Worm (Caenorhabditis elegans) whole organism, young adult: Measurements from ENCODE around the gene cdk-11.2.

Source experiments
- Y56A3A.18 ChIP-seq: fragments of 200-800 bp; sonication (Bioruptor generic); IDR thresholded peaks from 2 replicates; pipeline ENCODE4 v1.3.6; 2022; ENCODE audit warnings: missing genetic modification reagents, missing genetic modification characterization, missing compliant biosample characterization
- ama-1 ChIP-seq, 3 experiments: fragments of 150-350 bp in 1 of 3; sonication (generic microtip) in 2 of 3; optimal IDR thresholded peaks; 2 replicates each; lab custom pipeline; 2014 to 2018; ENCODE audit warnings: missing biosample characterization in 2 of 3, missing genetic modification characterization in 2 of 3, missing genetic modification reagents in 2 of 3
- bed-2 ChIP-seq: fragments of 200-800 bp; sonication (Bioruptor generic); IDR thresholded peaks from 2 replicates; pipeline ENCODE4 v1.3.6; 2022; ENCODE audit warnings: missing genetic modification reagents, missing genetic modification characterization, missing compliant biosample characterization
- ceh-40 ChIP-seq: fragments of 200-800 bp; sonication (Bioruptor generic); IDR thresholded peaks from 2 replicates; pipeline ENCODE4 v1.3.6; 2022; ENCODE audit warnings: missing genetic modification characterization, missing compliant biosample characterization
- ceh-58 ChIP-seq: fragments of 200-800 bp; sonication (Bioruptor generic); IDR thresholded peaks from 2 replicates; pipeline ENCODE4 v1.3.6; 2022; ENCODE audit warnings: missing genetic modification characterization, missing compliant biosample characterization
- ceh-91 ChIP-seq: fragments of 200-800 bp; sonication (Bioruptor generic); IDR thresholded peaks from 2 replicates; pipeline ENCODE4 v1.3.6; 2022; ENCODE audit warnings: missing genetic modification reagents, missing genetic modification characterization, missing compliant biosample characterization
- dpl-1 ChIP-seq: fragments of 150-350 bp; optimal IDR thresholded peaks from 2 replicates; lab custom pipeline; 2014; ENCODE audit warnings: missing biosample characterization, missing genetic modification reagents, missing genetic modification characterization
- lag-1 ChIP-seq: fragments of 200-800 bp; sonication (Bioruptor generic); IDR thresholded peaks from 2 replicates; pipeline ENCODE4 v1.3.6; 2022; ENCODE audit warnings: missing genetic modification reagents, missing genetic modification characterization, missing compliant biosample characterization
- let-607 ChIP-seq, 2 experiments: fragments of 200-800 bp in 1 of 2; sonication (Bioruptor generic) in 1 of 2; sonication (generic microtip) in 1 of 2; optimal IDR thresholded peaks; 2 replicates each; lab custom pipeline; 2016 to 2018; ENCODE audit warnings: mild to moderate bottlenecking in 2 of 2, missing compliant biosample characterization in 2 of 2, missing genetic modification characterization in 2 of 2, moderate library complexity in 2 of 2, missing genotype in 1 of 2
- lin-35 ChIP-seq, 3 experiments: fragments of 150-350 bp in 2 of 3; sonication (generic microtip) in 1 of 3; optimal IDR thresholded peaks; 2 replicates each; lab custom pipeline; 2014 to 2018; ENCODE audit warnings: missing biosample characterization in 3 of 3, missing genetic modification characterization in 3 of 3, missing genetic modification reagents in 3 of 3
- unc-62 ChIP-seq: fragments of 150-350 bp; optimal IDR thresholded peaks from 2 replicates; lab custom pipeline; 2014; ENCODE audit warnings: missing biosample characterization, missing genetic modification reagents, missing genetic modification characterization
- zfh-2 ChIP-seq: fragments of 200-800 bp; sonication (Bioruptor generic); conservative IDR thresholded peaks from 2 replicates; pipeline ENCODE4 v1.3.6; 2022; ENCODE audit warnings: missing genetic modification reagents, missing genetic modification characterization, missing compliant biosample characterization
- ztf-25 ChIP-seq: fragments of 200-800 bp; sonication (Bioruptor generic); IDR thresholded peaks from 2 replicates; pipeline ENCODE4 v1.3.6; 2022; ENCODE audit warnings: missing genetic modification reagents, missing genetic modification characterization, missing compliant biosample characterization

- no peak for TF ChIP-seq lag-1 (GFP tag; lab: Robert Waterston, UW)
- TF ChIP-seq ceh-40 (GFP tag; lab: Robert Waterston, UW): no peak
- TF ChIP-seq ztf-25 (GFP tag; lab: Robert Waterston, UW): no peak
- no peak for TF ChIP-seq Y56A3A.18 (GFP tag; lab: Robert Waterston, UW)
- TF ChIP-seq zfh-2 (GFP tag; lab: Robert Waterston, UW): no peak
- no peak for TF ChIP-seq dpl-1 (GFP tag; lab: Kevin White, UChicago)
- no peak for TF ChIP-seq ceh-91 (GFP tag; lab: Robert Waterston, UW)
- no peak for TF ChIP-seq ceh-58 (GFP tag; lab: Robert Waterston, UW)
- TF ChIP-seq let-607 (tag; optimal IDR thresholded peaks at IDR 0.05; lab: Kevin White, UChicago): no peak
- no peak for TF ChIP-seq lin-35 (GFP tag; optimal IDR thresholded peaks at IDR 0.05; lab: Kevin White, UChicago)
- no peak for TF ChIP-seq bed-2 (GFP tag; lab: Robert Waterston, UW)
- no peak for TF ChIP-seq ama-1 (optimal IDR thresholded peaks at IDR 0.05; lab: Kevin White, UChicago)
- no peak for TF ChIP-seq ama-1 (GFP tag; optimal IDR thresholded peaks at IDR 0.05; lab: Kevin White, UChicago)
- TF ChIP-seq unc-62 (GFP tag; lab: Kevin White, UChicago): no peak
These were observed 9.0 kb upstream of the cdk-11.2 start, which contains the start of gene mig-15 for ce11 chrX:10428557-10428956.
